Fruit fly (Drosophila melanogaster) whole organism, embryonic: ENCODE measurements around the gene Dok.

Experiments
- Atf3 ChIP-seq: fragments of 200-800 bp; sonication (Bioruptor generic); optimal IDR thresholded peaks from 3 replicates; lab custom pipeline; 2016; ENCODE audit warnings: missing biosample characterization, missing genetic modification characterization
- Blimp-1 ChIP-seq: fragments of 200-800 bp; sonication (Bioruptor generic); optimal IDR thresholded peaks from 3 replicates; lab custom pipeline; 2018; ENCODE audit warnings: missing biosample characterization, missing genetic modification characterization, mild to moderate bottlenecking, moderate library complexity, missing genetic modification reagents
- CG10274 ChIP-seq: fragments of 200-800 bp; sonication (Bioruptor generic); optimal IDR thresholded peaks from 3 replicates; lab custom pipeline; 2017; ENCODE audit warnings: missing biosample characterization, mild to moderate bottlenecking, missing genetic modification characterization
- CG11456 ChIP-seq: fragments of 200-800 bp; sonication (Bioruptor generic); IDR thresholded peaks from 3 replicates; pipeline ENCODE4 v1.3.6; 2022; ENCODE audit warnings: missing biosample characterization, missing genetic modification characterization
- CG12659 ChIP-seq: fragments of 200-800 bp; sonication (Bioruptor generic); optimal IDR thresholded peaks from 3 replicates; lab custom pipeline; 2017; ENCODE audit warnings: mild to moderate bottlenecking, missing biosample characterization, missing genetic modification reagents, missing genetic modification characterization
- CG15269 ChIP-seq: fragments of 200-800 bp; sonication (Bioruptor generic); optimal IDR thresholded peaks from 2 replicates; lab custom pipeline; 2018; ENCODE audit warnings: missing biosample characterization, mild to moderate bottlenecking, missing genetic modification characterization, moderate library complexity
- CG15601 ChIP-seq: fragments of 200-800 bp; sonication (Bioruptor generic); optimal IDR thresholded peaks from 3 replicates; lab custom pipeline; 2019; ENCODE audit warnings: missing biosample characterization, mild to moderate bottlenecking, missing genetic modification characterization, moderate library complexity
- CG17912 ChIP-seq: fragments of 200-800 bp; sonication (Bioruptor generic); optimal IDR thresholded peaks from 2 replicates; lab custom pipeline; 2018; ENCODE audit warnings: missing biosample characterization, mild to moderate bottlenecking, missing genetic modification characterization
- CG18011 ChIP-seq: fragments of 200-800 bp; sonication (Bioruptor generic); optimal IDR thresholded peaks from 2 replicates; lab custom pipeline; 2017; ENCODE audit warnings: missing biosample characterization, missing genetic modification characterization, mild to moderate bottlenecking, moderate library complexity, missing genotype
- CG2129 ChIP-seq: fragments of 200-800 bp; sonication (Bioruptor generic); IDR thresholded peaks from 2 replicates; pipeline ENCODE4 v1.3.6; 2022; ENCODE audit warnings: missing biosample characterization, missing genetic modification characterization; ENCODE audit not compliant: partially characterized antibody
- CG2875 ChIP-seq: fragments of 200-800 bp; sonication (Bioruptor generic); optimal IDR thresholded peaks from 2 replicates; lab custom pipeline; 2017; ENCODE audit warnings: missing biosample characterization, mild to moderate bottlenecking, missing genetic modification characterization, missing genetic modification reagents
- CG30403 ChIP-seq: fragments of 200-800 bp; sonication (Bioruptor generic); optimal IDR thresholded peaks from 3 replicates; lab custom pipeline; 2016; ENCODE audit warnings: missing biosample characterization, missing genetic modification characterization
- CG3163 ChIP-seq: fragments of 200-800 bp; sonication (Bioruptor generic); optimal IDR thresholded peaks from 3 replicates; lab custom pipeline; 2016; ENCODE audit warnings: missing biosample characterization, missing genetic modification characterization
- CG4360 ChIP-seq: fragments of 200-800 bp; sonication (Bioruptor generic); IDR thresholded peaks from 2 replicates; pipeline ENCODE4 v1.3.6; 2022; ENCODE audit warnings: missing biosample characterization, missing genetic modification characterization
- CG6765 ChIP-seq: fragments of 200-800 bp; sonication (Bioruptor generic); optimal IDR thresholded peaks from 3 replicates; lab custom pipeline; 2017; ENCODE audit warnings: missing biosample characterization, mild to moderate bottlenecking, missing genetic modification characterization
- CG8478 ChIP-seq: fragments of >200 bp; optimal IDR thresholded peaks from 2 replicates; lab custom pipeline; 2018
- CG9876 ChIP-seq: fragments of 200-800 bp; sonication (Bioruptor generic); optimal IDR thresholded peaks from 2 replicates; lab custom pipeline; 2016; ENCODE audit warnings: missing biosample characterization, missing genetic modification characterization
- Chrac-16 ChIP-seq: fragments of 200-800 bp; sonication (Bioruptor generic); optimal IDR thresholded peaks from 3 replicates; lab custom pipeline; 2016; ENCODE audit warnings: missing biosample characterization, missing genetic modification characterization
- Deaf1 ChIP-seq: fragments of 200-800 bp; optimal IDR thresholded peaks from 3 replicates; lab custom pipeline; 2019; ENCODE audit warnings: missing biosample characterization, mild to moderate bottlenecking, missing genetic modification characterization, moderate library complexity
- Dp ChIP-seq: fragments of 200-800 bp; sonication (Bioruptor generic); optimal IDR thresholded peaks from 2 replicates; lab custom pipeline; 2018; ENCODE audit warnings: missing biosample characterization, mild to moderate bottlenecking, missing genetic modification characterization, moderate library complexity
- E2f1 ChIP-seq: fragments of 200-800 bp; sonication (Bioruptor generic); IDR thresholded peaks from 2 replicates; pipeline ENCODE4 v1.3.6; 2022; ENCODE audit warnings: missing biosample characterization, missing genetic modification characterization
- ERR ChIP-seq: fragments of 200-800 bp; sonication (Bioruptor generic); optimal IDR thresholded peaks from 2 replicates; lab custom pipeline; 2016; ENCODE audit warnings: missing biosample characterization, missing genetic modification characterization
- HmgD ChIP-seq: fragments of 200-800 bp; sonication (Bioruptor generic); optimal IDR thresholded peaks from 3 replicates; lab custom pipeline; 2016; ENCODE audit warnings: missing biosample characterization, missing genetic modification characterization
- Hmx ChIP-seq: fragments of 200-800 bp; sonication (Bioruptor generic); optimal IDR thresholded peaks from 2 replicates; lab custom pipeline; 2016; ENCODE audit warnings: missing biosample characterization, missing genetic modification characterization
- Hr78 ChIP-seq, 2 experiments: fragments of 200-800 bp in 1 of 2; fragments of >200 bp in 1 of 2; sonication (Bioruptor generic) in 1 of 2; optimal IDR thresholded peaks; 2 replicates each; lab custom pipeline; 2017 to 2019; ENCODE audit warnings: missing biosample characterization in 2 of 2, missing genetic modification characterization in 2 of 2, mild to moderate bottlenecking in 1 of 2, moderate library complexity in 1 of 2
- Jarid2 ChIP-seq: fragments of 200-800 bp; sonication (Bioruptor generic); optimal IDR thresholded peaks from 3 replicates; lab custom pipeline; 2017; ENCODE audit warnings: mild to moderate bottlenecking, missing biosample characterization, missing genetic modification reagents, missing genetic modification characterization
- MBD-R2 ChIP-seq: fragments of 200-800 bp; sonication (Bioruptor generic); IDR thresholded peaks from 2 replicates; pipeline ENCODE4 v1.3.6; 2022; ENCODE audit warnings: missing biosample characterization, missing genetic modification characterization
- Scr ChIP-seq: fragments of 200-800 bp; sonication (Bioruptor generic); IDR thresholded peaks from 2 replicates; pipeline ENCODE4 v1.3.6; 2022; ENCODE audit warnings: missing biosample characterization, missing genetic modification characterization; ENCODE audit not compliant: partially characterized antibody
- ab ChIP-seq: fragments of 200-800 bp; sonication (Bioruptor generic); optimal IDR thresholded peaks from 2 replicates; lab custom pipeline; 2016; ENCODE audit warnings: missing biosample characterization, missing genetic modification characterization
- ase ChIP-seq: fragments of 200-800 bp; sonication (Bioruptor generic); IDR thresholded peaks from 3 replicates; pipeline ENCODE4 v1.3.6; 2022; ENCODE audit warnings: missing biosample characterization, missing genetic modification characterization
- bsh ChIP-seq, 2 experiments: fragments of 200-800 bp; sonication (Bioruptor generic); optimal IDR thresholded peaks; 2 replicates each; lab custom pipeline; 2017 to 2018; ENCODE audit warnings: mild to moderate bottlenecking in 2 of 2, missing biosample characterization in 2 of 2, missing genetic modification characterization in 2 of 2, moderate library complexity in 1 of 2
- cato ChIP-seq: fragments of 200-800 bp; sonication (Bioruptor generic); optimal IDR thresholded peaks from 2 replicates; lab custom pipeline; 2016; ENCODE audit warnings: missing biosample characterization, missing genetic modification characterization, borderline replicate concordance
- chinmo ChIP-seq: fragments of 200-800 bp; sonication (Bioruptor generic); IDR thresholded peaks from 4 replicates; pipeline ENCODE4 v1.3.6; 2022; ENCODE audit warnings: missing biosample characterization, missing genetic modification characterization; ENCODE audit not compliant: partially characterized antibody
- corto ChIP-seq: fragments of 200-800 bp; sonication (Bioruptor generic); optimal IDR thresholded peaks from 2 replicates; lab custom pipeline; 2016; ENCODE audit warnings: missing biosample characterization, mild to moderate bottlenecking, missing genetic modification characterization, moderate library complexity
- fd96Cb ChIP-seq: fragments of 200-800 bp; sonication (Bioruptor generic); optimal IDR thresholded peaks from 2 replicates; lab custom pipeline; 2018; ENCODE audit warnings: missing biosample characterization, mild to moderate bottlenecking, missing genetic modification characterization, moderate library complexity
- gcm ChIP-seq: fragments of 200-800 bp; sonication (Bioruptor generic); optimal IDR thresholded peaks from 2 replicates; lab custom pipeline; 2019; ENCODE audit warnings: missing biosample characterization, mild to moderate bottlenecking, missing genetic modification characterization, moderate library complexity
- grn ChIP-seq: fragments of 200-800 bp; sonication (Bioruptor generic); optimal IDR thresholded peaks from 3 replicates; lab custom pipeline; 2017; ENCODE audit warnings: missing biosample characterization, missing genetic modification characterization
- oc ChIP-seq: fragments of 200-800 bp; sonication (Bioruptor generic); optimal IDR thresholded peaks from 2 replicates; lab custom pipeline; 2018; ENCODE audit warnings: missing biosample characterization, mild to moderate bottlenecking, missing genetic modification characterization, moderate library complexity
- org-1 ChIP-seq: fragments of 200-800 bp; sonication (Bioruptor generic); optimal IDR thresholded peaks from 2 replicates; lab custom pipeline; 2017; ENCODE audit warnings: missing biosample characterization, missing genetic modification characterization
- pita ChIP-seq: fragments of 200-800 bp; sonication (Bioruptor generic); optimal IDR thresholded peaks from 2 replicates; lab custom pipeline; 2017; ENCODE audit warnings: missing biosample characterization, mild to moderate bottlenecking, missing genetic modification characterization
- rib ChIP-seq: fragments of 200-800 bp; sonication (Bioruptor generic); IDR thresholded peaks from 2 replicates; pipeline ENCODE4 v1.3.6; 2022; ENCODE audit warnings: missing biosample characterization, missing genetic modification characterization
- ro ChIP-seq: fragments of 200-800 bp; sonication (Bioruptor generic); IDR thresholded peaks from 2 replicates; pipeline ENCODE4 v1.3.6; 2022; ENCODE audit warnings: missing biosample characterization, missing genetic modification characterization
- scrt ChIP-seq: fragments of 200-800 bp; sonication (Bioruptor generic); optimal IDR thresholded peaks from 2 replicates; lab custom pipeline; 2018; ENCODE audit warnings: missing biosample characterization, mild to moderate bottlenecking, missing genetic modification characterization, moderate library complexity
- seq ChIP-seq: fragments of 200-800 bp; sonication (Bioruptor generic); IDR thresholded peaks from 2 replicates; pipeline ENCODE4 v1.3.6; 2022; ENCODE audit warnings: missing biosample characterization, missing genetic modification characterization
- slou ChIP-seq: fragments of 200-800 bp; sonication (Bioruptor generic); optimal IDR thresholded peaks from 3 replicates; lab custom pipeline; 2016; ENCODE audit warnings: missing biosample characterization, missing genetic modification characterization
- tap ChIP-seq: fragments of 200-800 bp; optimal IDR thresholded peaks from 3 replicates; lab custom pipeline; 2019; ENCODE audit warnings: missing biosample characterization, mild to moderate bottlenecking, missing genetic modification characterization, moderate library complexity
- twi ChIP-seq: fragments of 200-800 bp; optimal IDR thresholded peaks from 2 replicates; lab custom pipeline; 2019; ENCODE audit warnings: missing biosample characterization, mild to moderate bottlenecking, missing genetic modification characterization, moderate library complexity
- tx ChIP-seq: fragments of 200-800 bp; sonication (Bioruptor generic); optimal IDR thresholded peaks from 2 replicates; lab custom pipeline; 2016; ENCODE audit warnings: missing biosample characterization, missing genetic modification characterization
- vfl ChIP-seq: fragments of 200-800 bp; sonication (Bioruptor generic); optimal IDR thresholded peaks from 2 replicates; lab custom pipeline; 2016; ENCODE audit warnings: missing biosample characterization, missing genetic modification characterization
- zf30C ChIP-seq: fragments of 200-800 bp; sonication (Bioruptor generic); optimal IDR thresholded peaks from 3 replicates; lab custom pipeline; 2018; ENCODE audit warnings: missing biosample characterization, mild to moderate bottlenecking, missing genetic modification characterization

The Dok gene

DNA sequence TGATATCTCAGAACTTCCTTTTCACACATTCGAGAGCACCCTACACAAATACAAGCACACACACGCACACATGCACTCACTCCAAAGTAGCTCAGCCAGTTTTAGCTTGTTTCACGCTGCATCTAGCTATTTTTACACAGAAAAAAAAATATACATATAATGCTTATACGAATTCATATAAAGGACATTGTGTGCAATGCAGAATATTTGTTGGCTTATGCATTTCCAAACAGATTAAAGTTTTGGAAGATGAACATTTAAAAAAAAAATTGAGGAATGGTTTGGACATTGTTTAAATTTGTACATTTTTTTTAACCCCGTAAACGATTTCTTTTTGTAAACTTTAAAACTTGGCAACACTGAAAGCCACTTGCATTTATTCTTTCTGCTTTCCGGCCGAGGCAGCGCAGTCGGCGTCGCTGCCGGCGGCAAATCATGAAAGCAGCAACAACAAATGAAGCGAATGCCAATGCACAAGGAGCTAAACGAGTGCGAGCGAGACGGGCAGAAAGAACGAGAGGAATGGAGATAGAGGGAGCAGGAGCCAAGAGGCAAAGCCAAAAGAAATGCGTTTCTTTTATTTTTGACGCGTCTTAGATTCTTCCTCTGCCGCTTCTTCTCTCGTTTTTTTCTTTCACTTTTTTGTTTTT lies 4.8 kb upstream of the Dok start (continued):
- no peak for TF ChIP-seq CG9876 (GFP tag; lab: Kevin White, UChicago)
- TF ChIP-seq ab (GFP tag; lab: Kevin White, UChicago), result no peak
- TF ChIP-seq HmgD (GFP tag; lab: Kevin White, UChicago), result no peak
- TF ChIP-seq CG6765 (GFP tag; lab: Kevin White, UChicago), result no peak
- TF ChIP-seq org-1, result peak; percentile 64
- TF ChIP-seq CG18011, result peak; percentile 6
- peak; percentile 75 for TF ChIP-seq gcm (GFP tag; lab: Kevin White, UChicago)
- TF ChIP-seq Dp (GFP tag; lab: Kevin White, UChicago), result no peak
- no peak for TF ChIP-seq Hmx (GFP tag; lab: Kevin White, UChicago)
- peak; percentile 51 for TF ChIP-seq E2f1 (GFP tag; lab: Robert Waterston, UW)
- peak in 1 of 2 experiments; percentile 17 for TF ChIP-seq Hr78 (GFP tag; optimal IDR thresholded peaks at IDR 0.05; lab: Kevin White, UChicago)
- TF ChIP-seq scrt (GFP tag; lab: Kevin White, UChicago), result peak; percentile 12
- peak; percentile 83 for TF ChIP-seq CG2875
- peak; percentile 51 for TF ChIP-seq tx (GFP tag; lab: Kevin White, UChicago)
- peak; percentile 65 for TF ChIP-seq twi (tag; lab: Kevin White, UChicago)
- TF ChIP-seq Chrac-16 (GFP tag; lab: Kevin White, UChicago), result peak; percentile 83
- TF ChIP-seq vfl (GFP tag; lab: Kevin White, UChicago), result no peak
- peak; percentile 91 for TF ChIP-seq fd96Cb (tag; lab: Kevin White, UChicago)
- no peak for TF ChIP-seq corto (GFP tag; lab: Kevin White, UChicago)
- TF ChIP-seq seq (GFP tag; lab: Robert Waterston, UW), result no peak
- TF ChIP-seq CG8478, result no peak
- no peak for TF ChIP-seq ase (GFP tag; lab: Robert Waterston, UW)
- TF ChIP-seq chinmo (GFP tag; lab: Robert Waterston, UW), result no peak
- no peak for TF ChIP-seq CG2129 (GFP tag; lab: Robert Waterston, UW)
- peak; percentile 89 for TF ChIP-seq CG4360 (GFP tag; lab: Robert Waterston, UW)
- peak; percentile 81 for TF ChIP-seq zf30C (GFP tag; lab: Kevin White, UChicago)
- TF ChIP-seq slou (GFP tag; lab: Kevin White, UChicago), result no peak
- peak; percentile 84 for TF ChIP-seq CG30403 (GFP tag; lab: Kevin White, UChicago)
- TF ChIP-seq Blimp-1 (GFP tag; lab: Kevin White, UChicago), result peak; percentile 87
- no peak for TF ChIP-seq MBD-R2 (GFP tag; lab: Robert Waterston, UW)
- TF ChIP-seq rib, result no peak
- peak; percentile 33 for TF ChIP-seq Jarid2 (GFP tag; lab: Kevin White, UChicago)
- peak; percentile 86 for TF ChIP-seq CG15601
- TF ChIP-seq pita (GFP tag; lab: Kevin White, UChicago), result no peak
- TF ChIP-seq CG10274 (GFP tag; lab: Kevin White, UChicago), result peak; percentile 27
- peak; percentile 70 for TF ChIP-seq Atf3 (GFP tag; lab: Kevin White, UChicago)
- TF ChIP-seq CG3163, result peak; percentile 53
- TF ChIP-seq Scr, result no peak
- peak; percentile 32 to 94 for TF ChIP-seq bsh (GFP tag; optimal IDR thresholded peaks at IDR 0.05; lab: Kevin White, UChicago)
- no peak for TF ChIP-seq ERR
- TF ChIP-seq CG17912, result no peak
- TF ChIP-seq CG11456 (GFP tag; lab: Robert Waterston, UW), result no peak
- no peak for TF ChIP-seq grn
- TF ChIP-seq CG12659 (GFP tag; lab: Kevin White, UChicago), result peak; percentile 55
- peak; percentile 80 for TF ChIP-seq oc (tag; lab: Kevin White, UChicago)
- TF ChIP-seq ro (GFP tag; lab: Robert Waterston, UW), result no peak
- TF ChIP-seq Deaf1 (tag; lab: Kevin White, UChicago), result peak; percentile 26
- TF ChIP-seq CG15269, result peak; percentile 50
- peak; percentile 73 for TF ChIP-seq cato (GFP tag; lab: Kevin White, UChicago)
- peak; percentile 47 for TF ChIP-seq tap (tag; lab: Kevin White, UChicago)
